Fruit fly (Drosophila melanogaster) whole organism, embryonic: ENCODE measurements around the gene CG13074.

Experiments used
- ATbp ChIP-seq: fragments of 200-800 bp; sonication (Bioruptor generic); optimal IDR thresholded peaks from 2 replicates; lab custom pipeline; 2017; ENCODE audit warnings: missing biosample characterization, mild to moderate bottlenecking, missing genetic modification characterization, missing genetic modification reagents
- Aef1 ChIP-seq: fragments of 200-800 bp; sonication (Bioruptor generic); IDR thresholded peaks from 3 replicates; pipeline ENCODE4 v1.3.6; 2022; ENCODE audit warnings: missing biosample characterization, missing genetic modification characterization
- Asciz ChIP-seq: fragments of 200-800 bp; sonication (Bioruptor generic); optimal IDR thresholded peaks from 2 replicates; lab custom pipeline; 2017; ENCODE audit warnings: missing biosample characterization, mild to moderate bottlenecking, missing genetic modification characterization, missing genetic modification reagents
- CG11247 ChIP-seq: fragments of 200-800 bp; sonication (Bioruptor generic); IDR thresholded peaks from 2 replicates; pipeline ENCODE4 v1.3.6; 2022; ENCODE audit warnings: missing biosample characterization, missing genetic modification characterization
- CG12236 ChIP-seq: fragments of 200-800 bp; sonication (Bioruptor generic); optimal IDR thresholded peaks from 2 replicates; lab custom pipeline; 2016; ENCODE audit warnings: missing biosample characterization, missing genetic modification characterization
- CG12391 ChIP-seq: fragments of 200-800 bp; sonication (Bioruptor generic); optimal IDR thresholded peaks from 3 replicates; lab custom pipeline; 2018; ENCODE audit warnings: missing biosample characterization, mild to moderate bottlenecking, missing genetic modification characterization, moderate library complexity
- CG14014 ChIP-seq: fragments of 200-800 bp; sonication (Bioruptor generic); IDR thresholded peaks from 2 replicates; pipeline ENCODE4 v1.3.6; 2022; ENCODE audit warnings: missing biosample characterization, missing genetic modification characterization
- CG15269 ChIP-seq: fragments of 200-800 bp; sonication (Bioruptor generic); optimal IDR thresholded peaks from 2 replicates; lab custom pipeline; 2018; ENCODE audit warnings: missing biosample characterization, mild to moderate bottlenecking, missing genetic modification characterization, moderate library complexity
- CG15514 ChIP-seq: fragments of 200-800 bp; sonication (Bioruptor generic); optimal IDR thresholded peaks from 3 replicates; lab custom pipeline; 2017; ENCODE audit warnings: missing biosample characterization, missing genetic modification characterization, mild to moderate bottlenecking, moderate library complexity, missing genetic modification reagents
- CG17186 ChIP-seq: fragments of 200-800 bp; sonication (Bioruptor generic); optimal IDR thresholded peaks from 3 replicates; lab custom pipeline; 2017; ENCODE audit warnings: missing biosample characterization, missing genetic modification reagents, missing genetic modification characterization
- CG17829 ChIP-seq: fragments of 200-800 bp; optimal IDR thresholded peaks from 2 replicates; lab custom pipeline; 2019; ENCODE audit warnings: missing biosample characterization, mild to moderate bottlenecking, missing genetic modification characterization, moderate library complexity
- CG3995 ChIP-seq: fragments of 200-800 bp; sonication (Bioruptor generic); optimal IDR thresholded peaks from 3 replicates; lab custom pipeline; 2016; ENCODE audit warnings: missing biosample characterization, missing genetic modification characterization
- CG4282 ChIP-seq: fragments of 200-800 bp; sonication (Bioruptor generic); optimal IDR thresholded peaks from 2 replicates; lab custom pipeline; 2016; ENCODE audit warnings: missing biosample characterization, missing genetic modification characterization
- CG6654 ChIP-seq: fragments of 200-800 bp; sonication (Bioruptor generic); optimal IDR thresholded peaks from 2 replicates; lab custom pipeline; 2017; ENCODE audit warnings: missing biosample characterization, mild to moderate bottlenecking, missing genetic modification characterization
- CG7963 ChIP-seq: fragments of 200-800 bp; sonication (Bioruptor generic); IDR thresholded peaks from 3 replicates; pipeline ENCODE4 v1.3.6; 2022; ENCODE audit warnings: missing biosample characterization, missing genetic modification characterization; ENCODE audit not compliant: partially characterized antibody
- Deaf1 ChIP-seq: fragments of 200-800 bp; optimal IDR thresholded peaks from 3 replicates; lab custom pipeline; 2019; ENCODE audit warnings: missing biosample characterization, mild to moderate bottlenecking, missing genetic modification characterization, moderate library complexity
- Dip3 ChIP-seq: fragments of 200-800 bp; sonication (Bioruptor generic); optimal IDR thresholded peaks from 3 replicates; lab custom pipeline; 2016; ENCODE audit warnings: missing biosample characterization, missing genetic modification characterization
- Hr3 ChIP-seq: fragments of 200-800 bp; sonication (Bioruptor generic); optimal IDR thresholded peaks from 3 replicates; lab custom pipeline; 2016; ENCODE audit warnings: missing biosample characterization, missing genetic modification characterization
- Hr39 ChIP-seq: fragments of >200 bp; optimal IDR thresholded peaks from 2 replicates; lab custom pipeline; 2017
- Jarid2 ChIP-seq: fragments of 200-800 bp; sonication (Bioruptor generic); optimal IDR thresholded peaks from 3 replicates; lab custom pipeline; 2017; ENCODE audit warnings: mild to moderate bottlenecking, missing biosample characterization, missing genetic modification reagents, missing genetic modification characterization
- Neu2 ChIP-seq: fragments of 200-800 bp; sonication (Bioruptor generic); optimal IDR thresholded peaks from 3 replicates; lab custom pipeline; 2016; ENCODE audit warnings: missing biosample characterization, missing genetic modification characterization, borderline replicate concordance
- Scr ChIP-seq: fragments of 200-800 bp; sonication (Bioruptor generic); IDR thresholded peaks from 2 replicates; pipeline ENCODE4 v1.3.6; 2022; ENCODE audit warnings: missing biosample characterization, missing genetic modification characterization; ENCODE audit not compliant: partially characterized antibody
- Stat92E ChIP-seq, 3 experiments: fragments of >200 bp in 2 of 3; fragments of 200-800 bp in 1 of 3; sonication (Bioruptor generic) in 1 of 3; optimal IDR thresholded peaks; 2 replicates each; lab custom pipeline; 2017 to 2019; ENCODE audit warnings: missing biosample characterization in 3 of 3, missing genetic modification characterization in 3 of 3, mild to moderate bottlenecking in 1 of 3, moderate library complexity in 1 of 3
- Trl ChIP-seq, 3 experiments: fragments of >200 bp in 2 of 3; fragments of 200-800 bp in 1 of 3; sonication (Bioruptor generic) in 1 of 3; optimal IDR thresholded peaks; 2 replicates in 1 of 3; 3 replicates in 2 of 3; lab custom pipeline; 2016 to 2017; ENCODE audit warnings: missing biosample characterization in 1 of 3, missing genetic modification characterization in 1 of 3
- Xbp1 ChIP-seq: fragments of 200-800 bp; sonication (Bioruptor generic); optimal IDR thresholded peaks from 3 replicates; lab custom pipeline; 2016; ENCODE audit warnings: missing biosample characterization, mild to moderate bottlenecking, missing genetic modification characterization
- aop ChIP-seq: fragments of 200-800 bp; sonication (Bioruptor generic); IDR thresholded peaks from 2 replicates; pipeline ENCODE4 v1.3.6; 2022; ENCODE audit warnings: missing biosample characterization, missing genetic modification characterization
- bsh ChIP-seq, 2 experiments: fragments of 200-800 bp; sonication (Bioruptor generic); optimal IDR thresholded peaks; 2 replicates each; lab custom pipeline; 2017 to 2018; ENCODE audit warnings: mild to moderate bottlenecking in 2 of 2, missing biosample characterization in 2 of 2, missing genetic modification characterization in 2 of 2, moderate library complexity in 1 of 2
- croc ChIP-seq: fragments of 200-800 bp; sonication (Bioruptor generic); conservative IDR thresholded peaks from 3 replicates; pipeline ENCODE4 v1.3.6; 2022; ENCODE audit warnings: missing biosample characterization, missing genetic modification characterization
- dati ChIP-seq: fragments of 200-800 bp; sonication (Bioruptor generic); IDR thresholded peaks from 2 replicates; pipeline ENCODE4 v1.3.6; 2022; ENCODE audit warnings: missing biosample characterization, missing genetic modification characterization
- dmrt99B ChIP-seq: fragments of 200-800 bp; sonication (Bioruptor generic); optimal IDR thresholded peaks from 2 replicates; lab custom pipeline; 2018; ENCODE audit warnings: missing biosample characterization, mild to moderate bottlenecking, missing genetic modification characterization, moderate library complexity
- dpn ChIP-seq, 2 experiments: fragments of 200-800 bp; sonication (Bioruptor generic); optimal IDR thresholded peaks; 3 replicates each; lab custom pipeline; 2016; ENCODE audit warnings: missing biosample characterization in 2 of 2, missing genetic modification characterization in 2 of 2
- ewg ChIP-seq: fragments of 200-800 bp; sonication (Bioruptor generic); optimal IDR thresholded peaks from 3 replicates; lab custom pipeline; 2017; ENCODE audit warnings: mild to moderate bottlenecking, missing biosample characterization, missing genetic modification reagents, missing genetic modification characterization
- gem ChIP-seq: fragments of 200-800 bp; sonication (Bioruptor generic); optimal IDR thresholded peaks from 2 replicates; lab custom pipeline; 2019; ENCODE audit warnings: missing biosample characterization, mild to moderate bottlenecking, missing genetic modification characterization, moderate library complexity
- gfzf ChIP-seq: fragments of 200-800 bp; sonication (Bioruptor generic); optimal IDR thresholded peaks from 2 replicates; lab custom pipeline; 2016; ENCODE audit warnings: missing biosample characterization, mild to moderate bottlenecking, missing genetic modification characterization, moderate library complexity
- h ChIP-seq: fragments of >200 bp; optimal IDR thresholded peaks from 2 replicates; lab custom pipeline; 2017
- kay ChIP-seq: fragments of 200-800 bp; sonication (Bioruptor generic); optimal IDR thresholded peaks from 2 replicates; lab custom pipeline; 2016; ENCODE audit warnings: missing biosample characterization, missing genetic modification characterization
- maf-S ChIP-seq: fragments of 200-800 bp; sonication (Bioruptor generic); optimal IDR thresholded peaks from 2 replicates; lab custom pipeline; 2016; ENCODE audit warnings: missing biosample characterization, missing genetic modification characterization
- oc ChIP-seq: fragments of 200-800 bp; sonication (Bioruptor generic); optimal IDR thresholded peaks from 2 replicates; lab custom pipeline; 2018; ENCODE audit warnings: missing biosample characterization, mild to moderate bottlenecking, missing genetic modification characterization, moderate library complexity
- otp ChIP-seq: fragments of 200-800 bp; sonication (Bioruptor generic); IDR thresholded peaks from 3 replicates; pipeline ENCODE4, ENCODE4 v1.3.6; 2022; ENCODE audit warnings: missing biosample characterization, missing genetic modification characterization
- peb ChIP-seq: fragments of 200-800 bp; sonication (Bioruptor generic); IDR thresholded peaks from 2 replicates; pipeline ENCODE4 v1.3.6; 2022; ENCODE audit warnings: missing biosample characterization, missing genetic modification characterization
- pzg ChIP-seq: fragments of 200-800 bp; sonication (Bioruptor generic); optimal IDR thresholded peaks from 3 replicates; lab custom pipeline; 2018; ENCODE audit warnings: missing biosample characterization, mild to moderate bottlenecking, missing genetic modification characterization, moderate library complexity
- sd ChIP-seq: fragments of 200-800 bp; sonication (Bioruptor generic); optimal IDR thresholded peaks from 3 replicates; lab custom pipeline; 2018; ENCODE audit warnings: missing biosample characterization, mild to moderate bottlenecking, missing genetic modification characterization, moderate library complexity
- sens-2 ChIP-seq: fragments of 200-800 bp; sonication (Bioruptor generic); IDR thresholded peaks from 2 replicates; pipeline ENCODE4 v1.3.6; 2022; ENCODE audit warnings: missing biosample characterization, missing genetic modification characterization
- sim ChIP-seq: fragments of 200-800 bp; sonication (Bioruptor generic); IDR thresholded peaks from 2 replicates; pipeline ENCODE4 v1.3.6; 2022; ENCODE audit warnings: missing biosample characterization, missing genetic modification characterization
- slbo ChIP-seq: fragments of 200-800 bp; sonication (Bioruptor generic); IDR thresholded peaks from 2 replicates; pipeline ENCODE4 v1.3.6; 2022; ENCODE audit warnings: missing biosample characterization, missing genetic modification characterization
- slou ChIP-seq: fragments of 200-800 bp; sonication (Bioruptor generic); optimal IDR thresholded peaks from 3 replicates; lab custom pipeline; 2016; ENCODE audit warnings: missing biosample characterization, missing genetic modification characterization
- stwl ChIP-seq: fragments of 200-800 bp; sonication (Bioruptor generic); optimal IDR thresholded peaks from 3 replicates; lab custom pipeline; 2018; ENCODE audit warnings: missing biosample characterization, mild to moderate bottlenecking, missing genetic modification characterization, moderate library complexity
- vfl ChIP-seq: fragments of 200-800 bp; sonication (Bioruptor generic); optimal IDR thresholded peaks from 2 replicates; lab custom pipeline; 2016; ENCODE audit warnings: missing biosample characterization, missing genetic modification characterization
- zen2 ChIP-seq: fragments of 200-800 bp; sonication (Bioruptor generic); IDR thresholded peaks from 3 replicates; pipeline ENCODE4 v1.3.6; 2022; ENCODE audit warnings: missing biosample characterization, missing genetic modification characterization; ENCODE audit not compliant: partially characterized antibody
- zfh2 ChIP-seq: fragments of 200-800 bp; sonication (Bioruptor generic); optimal IDR thresholded peaks from 2 replicates; lab custom pipeline; 2016; ENCODE audit warnings: missing biosample characterization, missing genetic modification characterization

Gene CG13074

DNA sequence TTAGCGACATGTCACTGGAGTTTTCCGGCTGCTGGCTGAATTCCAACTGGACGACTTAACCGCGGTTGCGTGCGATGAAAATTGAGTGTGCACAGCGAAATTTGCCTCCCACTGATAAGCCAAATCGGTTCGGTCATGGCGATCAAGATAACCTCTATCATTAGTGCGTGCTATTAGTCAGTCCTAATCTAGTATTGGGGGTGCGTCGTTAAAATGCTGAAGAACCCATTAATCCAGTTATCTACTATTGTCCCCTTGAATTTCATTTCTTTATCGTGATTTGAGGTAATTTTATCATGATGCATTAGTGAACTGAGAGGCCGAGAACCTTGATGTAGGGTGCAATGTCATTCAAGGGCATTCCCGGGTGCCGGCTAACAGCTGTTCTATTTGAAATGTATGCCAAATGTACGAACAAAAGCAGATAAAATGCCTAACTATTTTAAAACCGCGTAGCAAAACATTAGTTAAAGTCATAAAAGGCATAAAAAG, 31.2 kb upstream of the CG13074 start, which contains the start of gene Pgm1 (continued):
- no peak for TF ChIP-seq gfzf (GFP tag; lab: Kevin White, UChicago)
- TF ChIP-seq croc, result peak; percentile 44
- TF ChIP-seq Hr39 (lab: Kevin White, UChicago), result no peak
- TF ChIP-seq CG17829 (tag; lab: Kevin White, UChicago), result peak; percentile 80
- peak; percentile 76 for TF ChIP-seq kay (GFP tag; lab: Kevin White, UChicago)
- no peak for TF ChIP-seq h (lab: Kevin White, UChicago)
- peak; percentile 90 for TF ChIP-seq zfh2
- peak; percentile 49 for TF ChIP-seq CG3995 (GFP tag; lab: Kevin White, UChicago)
- no peak for TF ChIP-seq gem (tag; lab: Kevin White, UChicago)
- TF ChIP-seq slou, result peak; percentile 48
- no peak for TF ChIP-seq Asciz (GFP tag; lab: Kevin White, UChicago)
- peak; percentile 44 for TF ChIP-seq ewg (GFP tag; lab: Kevin White, UChicago)
- TF ChIP-seq zen2, result no peak
- TF ChIP-seq slbo, result peak; percentile 82
- TF ChIP-seq CG4282 (GFP tag; lab: Kevin White, UChicago), result peak; percentile 87
- TF ChIP-seq oc (tag; lab: Kevin White, UChicago), result no peak
- peak; percentile 88 for TF ChIP-seq maf-S (GFP tag; lab: Kevin White, UChicago)
- peak; percentile 80 for TF ChIP-seq Hr3
- TF ChIP-seq peb (GFP tag; lab: Robert Waterston, UW), result peak; percentile 52; the same call in 1 of the 2 replicates
- TF ChIP-seq ATbp, result peak; percentile 71
- TF ChIP-seq sens-2, result no peak
- no peak for TF ChIP-seq CG7963
- TF ChIP-seq sim (GFP tag; lab: Robert Waterston, UW), result peak; percentile 39; the same call in 1 of the 2 replicates
- TF ChIP-seq Stat92E (GFP tag; optimal IDR thresholded peaks at IDR 0.05; lab: Kevin White, UChicago), result peak in 1 of 3 experiments; percentile 87
- peak in 1 of 2 experiments; percentile 81 for TF ChIP-seq bsh (GFP tag; optimal IDR thresholded peaks at IDR 0.05; lab: Kevin White, UChicago)
- TF ChIP-seq CG15269 (tag; lab: Kevin White, UChicago), result no peak
- TF ChIP-seq Deaf1 (tag; lab: Kevin White, UChicago), result no peak
- TF ChIP-seq dati, result 0 out of 2 replicates have a peak, but pooled peaks have one; percentile 34
- TF ChIP-seq CG12391 (tag; lab: Kevin White, UChicago), result peak; percentile 68
- TF ChIP-seq dmrt99B, result no peak
- peak; percentile 46 for TF ChIP-seq CG17186
- peak; percentile 70 for TF ChIP-seq Aef1 (GFP tag; lab: Robert Waterston, UW)
- peak; percentile 73 for TF ChIP-seq Neu2 (GFP tag; lab: Kevin White, UChicago)
- TF ChIP-seq otp (GFP tag; lab: Robert Waterston, UW), result peak; percentile 68; the same call in 2 of the 3 replicates
- TF ChIP-seq Jarid2, result no peak
- peak; percentile 76 for TF ChIP-seq CG14014 (GFP tag; lab: Robert Waterston, UW)
- peak; percentile 89 to 90 for TF ChIP-seq dpn (GFP tag; optimal IDR thresholded peaks at IDR 0.05; lab: Kevin White, UChicago)
- peak; percentile 50 for TF ChIP-seq CG6654 (GFP tag; lab: Kevin White, UChicago)
- peak; percentile 31 for TF ChIP-seq pzg (GFP tag; lab: Kevin White, UChicago)
- TF ChIP-seq Trl (optimal IDR thresholded peaks at IDR 0.05; lab: Kevin White, UChicago), result no peak
- TF ChIP-seq Trl (GFP tag; optimal IDR thresholded peaks at IDR 0.05; lab: Kevin White, UChicago), result peak; percentile 94
- TF ChIP-seq Xbp1, result peak; percentile 86
- peak; percentile 84 for TF ChIP-seq vfl
- TF ChIP-seq Scr (GFP tag; lab: Robert Waterston, UW), result no peak
- peak; percentile 81 for TF ChIP-seq CG12236 (GFP tag; lab: Kevin White, UChicago)
- peak; percentile 47 for TF ChIP-seq CG11247 (GFP tag; lab: Robert Waterston, UW)
- peak; percentile 15 for TF ChIP-seq stwl
- TF ChIP-seq CG15514 (GFP tag; lab: Kevin White, UChicago), result peak; percentile 80
- TF ChIP-seq Dip3 (GFP tag; lab: Kevin White, UChicago), result peak; percentile 84
- no peak for TF ChIP-seq aop (GFP tag; lab: Robert Waterston, UW)
- TF ChIP-seq sd (tag; lab: Kevin White, UChicago), result no peak
